Worm (Caenorhabditis elegans) whole organism, L1 larva: ENCODE data around the gene mtm-5.

ENCODE experiments used
- fkh-8 ChIP-seq: sonication (generic microtip); optimal IDR thresholded peaks from 2 replicates; lab custom pipeline; 2016; ENCODE audit warnings: mild to moderate bottlenecking, missing genetic modification characterization, missing compliant biosample characterization
- sox-4 ChIP-seq: sonication (generic microtip); optimal IDR thresholded peaks from 2 replicates; lab custom pipeline; 2016; ENCODE audit warnings: missing genetic modification characterization, missing compliant biosample characterization

- TF ChIP-seq fkh-8 (tag; lab: Kevin White, UChicago) (no peak), sox-4 (tag; lab: Kevin White, UChicago) (no peak)
These were observed 12.1 kb upstream of the mtm-5 start for ce11 chrX:5255320-5255719.
